Worm (Caenorhabditis elegans): Measurements from ENCODE around the gene sma-4.

sma-4 gene

ce11 chrIII:5839147-5839546 lies 23.1 kb downstream of the sma-4 start:
- TF ChIP-seq elt-2 (tag; optimal IDR thresholded peaks at IDR 0.05) (peak; percentile 75), nhr-20 (tag; optimal IDR thresholded peaks at IDR 0.05) (peak; percentile 35), elt-3 (tag; optimal IDR thresholded peaks at IDR 0.05) (peak in 3 of 6 experiments; percentile 5 to 85 (median 78)), tbx-2 (tag; optimal IDR thresholded peaks at IDR 0.05) (peak; percentile 21), xbp-1 (tag; optimal IDR thresholded peaks at IDR 0.05) (no peak), snu-23 (GFP tag; optimal IDR thresholded peaks at IDR 0.05) (peak; percentile 9), irx-1 (tag; optimal IDR thresholded peaks at IDR 0.05) (no peak), lin-35 (GFP tag; optimal IDR thresholded peaks at IDR 0.05) (peak in 1 of 2 experiments; percentile 41), nhr-90 (tag; optimal IDR thresholded peaks at IDR 0.05; ENCODE audit: poor library complexity) (peak; percentile 53), dpl-1 (GFP tag; optimal IDR thresholded peaks at IDR 0.05) (peak in 1 of 3 experiments; percentile 7), lin-14 (GFP tag; optimal IDR thresholded peaks at IDR 0.05) (peak; percentile 25), hpl-2 (GFP tag; optimal IDR thresholded peaks at IDR 0.05) (peak; percentile 24), lsy-2 (tag; optimal IDR thresholded peaks at IDR 0.05) (peak; percentile 21 to 49), hlh-17 (GFP tag; optimal IDR thresholded peaks at IDR 0.05; ENCODE audit: borderline replicate concordance) (no peak), sup-37 (GFP tag; optimal IDR thresholded peaks at IDR 0.05) (no peak), unc-86 (tag; optimal IDR thresholded peaks at IDR 0.05) (no peak), nhr-71 (tag; optimal IDR thresholded peaks at IDR 0.05) (peak; percentile 59), mep-1 (tag; optimal IDR thresholded peaks at IDR 0.05) (peak; percentile 28), nhr-85 (tag) (peak; percentile 72)

ce11 chrIII:5839598-5839997 lies 23.6 kb downstream of the sma-4 start:
- TF ChIP-seq blmp-1 (tag; optimal IDR thresholded peaks at IDR 0.05): peak; percentile 57
- TF ChIP-seq ceh-90 (tag; optimal IDR thresholded peaks at IDR 0.05): no peak
- no peak for TF ChIP-seq fkh-4 (tag; optimal IDR thresholded peaks at IDR 0.05; ENCODE audit: borderline replicate concordance)
- TF ChIP-seq nhr-237 (tag; optimal IDR thresholded peaks at IDR 0.05): no peak
- TF ChIP-seq irx-1 (tag; optimal IDR thresholded peaks at IDR 0.05): no peak
- no peak for TF ChIP-seq rnt-1 (tag; optimal IDR thresholded peaks at IDR 0.05)
- no peak for TF ChIP-seq nhr-47 (tag; optimal IDR thresholded peaks at IDR 0.05)
- TF ChIP-seq dsc-1 (tag; optimal IDR thresholded peaks at IDR 0.05): peak; percentile 57
- TF ChIP-seq pax-3 (tag; optimal IDR thresholded peaks at IDR 0.05): no peak
- TF ChIP-seq nhr-76 (tag; optimal IDR thresholded peaks at IDR 0.05): no peak
- no peak for TF ChIP-seq fkh-10 (GFP tag; optimal IDR thresholded peaks at IDR 0.05)
- no peak for TF ChIP-seq sox-4 (tag; optimal IDR thresholded peaks at IDR 0.05)
- no peak for TF ChIP-seq ets-5 (GFP tag; IDR thresholded peaks at IDR 0.05)
- peak; percentile 9 for TF ChIP-seq lin-14 (GFP tag; optimal IDR thresholded peaks at IDR 0.05)
- no peak for TF ChIP-seq nhr-77 (tag; optimal IDR thresholded peaks at IDR 0.05)
- no peak for TF ChIP-seq nhr-71 (tag; optimal IDR thresholded peaks at IDR 0.05)

- peak; percentile 6 for TF ChIP-seq nhr-71 (tag; optimal IDR thresholded peaks at IDR 0.05)
- no peak for TF ChIP-seq fkh-4 (tag; optimal IDR thresholded peaks at IDR 0.05; ENCODE audit: borderline replicate concordance)
- no peak for TF ChIP-seq zag-1 (tag; optimal IDR thresholded peaks at IDR 0.05)
- TF ChIP-seq alr-1 (tag; optimal IDR thresholded peaks at IDR 0.05; ENCODE audit: borderline replicate concordance): no peak
- TF ChIP-seq dsc-1 (tag; optimal IDR thresholded peaks at IDR 0.05): no peak
- TF ChIP-seq lin-14 (GFP tag; optimal IDR thresholded peaks at IDR 0.05): peak; percentile 7
- TF ChIP-seq ceh-88 (GFP tag; IDR thresholded peaks at IDR 0.05): no peak
- peak; percentile 13 for TF ChIP-seq ama-1 (optimal IDR thresholded peaks at IDR 0.05)
- peak in 1 of 3 experiments; percentile 3 for TF ChIP-seq dpl-1 (GFP tag; optimal IDR thresholded peaks at IDR 0.05)
- no peak for TF ChIP-seq hlh-17 (GFP tag; optimal IDR thresholded peaks at IDR 0.05; ENCODE audit: borderline replicate concordance)
- TF ChIP-seq jun-1 (tag; optimal IDR thresholded peaks at IDR 0.05): peak; percentile 16
- TF ChIP-seq nhr-47 (tag; optimal IDR thresholded peaks at IDR 0.05): peak; percentile 23
- TF ChIP-seq ceh-90 (tag; optimal IDR thresholded peaks at IDR 0.05): no peak
- TF ChIP-seq pax-3 (tag; optimal IDR thresholded peaks at IDR 0.05): peak; percentile 20
- TF ChIP-seq sox-4 (tag; optimal IDR thresholded peaks at IDR 0.05): no peak
- peak; percentile 72 for TF ChIP-seq pqm-1 (tag; optimal IDR thresholded peaks at IDR 0.05)
- TF ChIP-seq nhr-20 (tag; optimal IDR thresholded peaks at IDR 0.05): no peak
- TF ChIP-seq fkh-8 (tag; optimal IDR thresholded peaks at IDR 0.05): peak; percentile 16
- peak; percentile 11 for TF ChIP-seq egl-13 (tag; optimal IDR thresholded peaks at IDR 0.05)
- TF ChIP-seq elt-2 (tag; optimal IDR thresholded peaks at IDR 0.05): peak; percentile 11
- peak in 1 of 2 experiments; percentile 11 for TF ChIP-seq lsy-2 (tag; optimal IDR thresholded peaks at IDR 0.05)
Measured at ce11 chrIII:5840277-5840676, 24.2 kb downstream of the sma-4 start.
